Worm (Caenorhabditis elegans) whole organism, early embryonic: ENCODE results near the gene sre-41.

Source experiments
- ceh-13 ChIP-seq: fragments of 200-800 bp; sonication (Bioruptor generic); optimal IDR thresholded peaks from 2 replicates; lab custom pipeline; 2018; ENCODE audit warnings: mild to moderate bottlenecking, missing genetic modification characterization, missing compliant biosample characterization
- ceh-36 ChIP-seq: sonication (generic microtip); optimal IDR thresholded peaks from 2 replicates; lab custom pipeline; 2016; ENCODE audit warnings: missing genetic modification characterization, inconsistent platforms, missing compliant biosample characterization
- flt-1 ChIP-seq: fragments of 200-800 bp; sonication (Bioruptor generic); IDR thresholded peaks from 2 replicates; pipeline ENCODE4 v1.3.6; 2022; ENCODE audit warnings: missing genetic modification characterization, missing compliant biosample characterization
- tbx-37 ChIP-seq: fragments of 200-800 bp; sonication (Bioruptor generic); conservative IDR thresholded peaks from 2 replicates; pipeline ENCODE4 v1.3.6; 2022; ENCODE audit warnings: missing genetic modification reagents, missing genetic modification characterization, missing compliant biosample characterization

DNA sequence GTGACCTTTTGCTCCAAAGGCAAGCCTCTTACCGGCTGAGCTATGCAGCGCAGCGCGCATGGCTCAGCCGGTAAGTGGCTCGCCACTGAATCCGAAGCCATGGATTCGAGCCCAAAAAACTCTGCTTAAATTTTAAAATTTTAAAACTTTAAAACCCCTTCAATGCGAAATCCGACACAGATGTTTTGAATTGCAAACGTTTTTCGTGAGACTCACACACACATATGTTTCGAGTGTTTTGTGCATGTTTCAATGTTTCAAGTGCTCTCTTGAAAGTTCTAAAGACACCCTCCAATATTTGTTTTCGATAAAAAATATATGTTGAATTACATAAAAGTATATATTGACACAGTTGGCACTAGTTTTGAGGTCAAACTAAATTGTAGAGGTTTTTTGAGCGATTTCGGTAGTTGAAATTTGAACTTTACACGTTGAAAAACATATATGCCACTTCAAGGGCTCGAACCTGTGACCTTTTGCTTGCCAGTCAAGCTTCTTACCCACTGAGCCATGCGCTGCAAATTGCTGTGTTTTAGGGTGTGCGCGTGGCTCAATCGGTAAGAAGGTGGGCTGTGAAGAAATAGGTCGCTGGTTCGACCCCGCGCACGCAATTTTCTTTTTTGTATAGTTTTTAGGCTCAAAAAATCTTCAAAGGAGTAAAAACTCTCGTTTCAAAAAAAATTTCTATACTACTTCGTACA, 41.6 kb upstream of the sre-41 start:
- TF ChIP-seq tbx-37 (GFP tag; lab: Robert Waterston, UW) (no peak), ceh-36 (tag; lab: Kevin White, UChicago) (no peak), ceh-13 (GFP tag; lab: Kevin White, UChicago) (no peak), flt-1 (GFP tag; lab: Robert Waterston, UW) (no peak)
